Fruit fly (Drosophila melanogaster) whole organism, embryonic: ENCODE measurements around the gene Mtp.

Source experiments
- CG10565 ChIP-seq: fragments of 200-800 bp; sonication (Bioruptor generic); optimal IDR thresholded peaks from 3 replicates; lab custom pipeline; 2016; ENCODE audit warnings: missing biosample characterization, mild to moderate bottlenecking, missing genetic modification characterization
- CG10979 ChIP-seq: fragments of 200-800 bp; sonication (Bioruptor generic); optimal IDR thresholded peaks from 2 replicates; lab custom pipeline; 2018; ENCODE audit warnings: missing biosample characterization, mild to moderate bottlenecking, missing genetic modification characterization, moderate library complexity
- CG12236 ChIP-seq: fragments of 200-800 bp; sonication (Bioruptor generic); optimal IDR thresholded peaks from 2 replicates; lab custom pipeline; 2016; ENCODE audit warnings: missing biosample characterization, missing genetic modification characterization
- CG12744 ChIP-seq: fragments of 200-800 bp; sonication (Bioruptor generic); optimal IDR thresholded peaks from 2 replicates; lab custom pipeline; 2016; ENCODE audit warnings: missing biosample characterization, missing genetic modification characterization
- CG13894 ChIP-seq: fragments of 200-800 bp; sonication (Bioruptor generic); optimal IDR thresholded peaks from 3 replicates; lab custom pipeline; 2018; ENCODE audit warnings: missing biosample characterization, mild to moderate bottlenecking, missing genetic modification characterization, moderate library complexity
- CG14014 ChIP-seq: fragments of 200-800 bp; sonication (Bioruptor generic); IDR thresholded peaks from 2 replicates; pipeline ENCODE4 v1.3.6; 2022; ENCODE audit warnings: missing biosample characterization, missing genetic modification characterization
- CG15011 ChIP-seq: fragments of 200-800 bp; sonication (Bioruptor generic); optimal IDR thresholded peaks from 3 replicates; lab custom pipeline; 2018; ENCODE audit warnings: missing biosample characterization, mild to moderate bottlenecking, missing genetic modification characterization
- CG15269 ChIP-seq: fragments of 200-800 bp; sonication (Bioruptor generic); optimal IDR thresholded peaks from 2 replicates; lab custom pipeline; 2018; ENCODE audit warnings: missing biosample characterization, mild to moderate bottlenecking, missing genetic modification characterization, moderate library complexity
- CG1603 ChIP-seq: fragments of 200-800 bp; sonication (Bioruptor generic); optimal IDR thresholded peaks from 2 replicates; lab custom pipeline; 2019; ENCODE audit warnings: missing biosample characterization, mild to moderate bottlenecking, missing genetic modification characterization, moderate library complexity
- CG1647 ChIP-seq: fragments of 200-800 bp; sonication (Bioruptor generic); optimal IDR thresholded peaks from 3 replicates; lab custom pipeline; 2016; ENCODE audit warnings: missing biosample characterization, missing genetic modification characterization
- CG16863 ChIP-seq: fragments of 200-800 bp; sonication (Bioruptor generic); optimal IDR thresholded peaks from 3 replicates; lab custom pipeline; 2016; ENCODE audit warnings: missing biosample characterization, missing genetic modification characterization
- CG17612 ChIP-seq: fragments of 200-800 bp; sonication (Bioruptor generic); IDR thresholded peaks from 2 replicates; pipeline ENCODE4 v1.3.6; 2022; ENCODE audit warnings: missing biosample characterization, missing genetic modification characterization
- CG17802 ChIP-seq: fragments of 200-800 bp; sonication (Bioruptor generic); optimal IDR thresholded peaks from 2 replicates; lab custom pipeline; 2018; ENCODE audit warnings: missing biosample characterization, mild to moderate bottlenecking, missing genetic modification characterization, moderate library complexity
- CG18764 ChIP-seq: fragments of 200-800 bp; sonication (Bioruptor generic); optimal IDR thresholded peaks from 3 replicates; lab custom pipeline; 2016; ENCODE audit warnings: missing biosample characterization, missing genetic modification characterization
- CG30431 ChIP-seq: fragments of 200-800 bp; sonication (Bioruptor generic); optimal IDR thresholded peaks from 2 replicates; lab custom pipeline; 2017; ENCODE audit warnings: missing biosample characterization, missing genetic modification characterization
- CG3847 ChIP-seq: fragments of 200-800 bp; sonication (Bioruptor generic); IDR thresholded peaks from 2 replicates; pipeline ENCODE4 v1.3.6; 2022; ENCODE audit warnings: missing biosample characterization, missing genetic modification characterization
- CG3995 ChIP-seq: fragments of 200-800 bp; sonication (Bioruptor generic); optimal IDR thresholded peaks from 3 replicates; lab custom pipeline; 2016; ENCODE audit warnings: missing biosample characterization, missing genetic modification characterization
- CG6683 ChIP-seq: fragments of 200-800 bp; sonication (Bioruptor generic); optimal IDR thresholded peaks from 2 replicates; lab custom pipeline; 2017; ENCODE audit warnings: missing biosample characterization, mild to moderate bottlenecking, missing genetic modification characterization, missing genetic modification reagents
- CG6765 ChIP-seq: fragments of 200-800 bp; sonication (Bioruptor generic); optimal IDR thresholded peaks from 3 replicates; lab custom pipeline; 2017; ENCODE audit warnings: missing biosample characterization, mild to moderate bottlenecking, missing genetic modification characterization
- CG6791 ChIP-seq: fragments of 200-800 bp; sonication (Bioruptor generic); IDR thresholded peaks from 3 replicates; pipeline ENCODE4 v1.3.6; 2022; ENCODE audit warnings: missing biosample characterization, missing genetic modification characterization; ENCODE audit not compliant: partially characterized antibody
- CG9797 ChIP-seq: fragments of 200-800 bp; sonication (Bioruptor generic); optimal IDR thresholded peaks from 3 replicates; lab custom pipeline; 2018; ENCODE audit warnings: missing biosample characterization, mild to moderate bottlenecking, missing genetic modification characterization
- CG9817 ChIP-seq: fragments of 200-800 bp; sonication (Bioruptor generic); optimal IDR thresholded peaks from 2 replicates; lab custom pipeline; 2018; ENCODE audit warnings: missing biosample characterization, mild to moderate bottlenecking, missing genetic modification characterization, moderate library complexity
- Deaf1 ChIP-seq: fragments of 200-800 bp; optimal IDR thresholded peaks from 3 replicates; lab custom pipeline; 2019; ENCODE audit warnings: missing biosample characterization, mild to moderate bottlenecking, missing genetic modification characterization, moderate library complexity
- Elba2 ChIP-seq: fragments of 200-800 bp; sonication (Bioruptor generic); optimal IDR thresholded peaks from 3 replicates; lab custom pipeline; 2016; ENCODE audit warnings: missing biosample characterization, missing genetic modification characterization
- H15 ChIP-seq: fragments of 200-800 bp; sonication (Bioruptor generic); IDR thresholded peaks from 3 replicates; pipeline ENCODE4 v1.3.6; 2022; ENCODE audit warnings: missing biosample characterization, missing genetic modification characterization
- HLH4C ChIP-seq: fragments of 200-800 bp; sonication (Bioruptor generic); IDR thresholded peaks from 3 replicates; pipeline ENCODE4 v1.3.6; 2022; ENCODE audit warnings: missing biosample characterization, missing genetic modification characterization; ENCODE audit not compliant: partially characterized antibody
- Kr ChIP-seq: fragments of 200-800 bp; sonication (Bioruptor generic); optimal IDR thresholded peaks from 2 replicates; lab custom pipeline; 2017; ENCODE audit warnings: missing biosample characterization, mild to moderate bottlenecking, missing genetic modification characterization
- Lim3 ChIP-seq: fragments of 200-800 bp; sonication (Bioruptor generic); IDR thresholded peaks from 2 replicates; pipeline ENCODE4 v1.3.6; 2022; ENCODE audit warnings: missing biosample characterization, missing genetic modification characterization
- Nf-YB ChIP-seq: fragments of 200-800 bp; sonication (Bioruptor generic); optimal IDR thresholded peaks from 3 replicates; lab custom pipeline; 2019; ENCODE audit warnings: missing biosample characterization, mild to moderate bottlenecking, missing genetic modification characterization, moderate library complexity
- PHDP ChIP-seq: fragments of 200-800 bp; sonication (Bioruptor generic); optimal IDR thresholded peaks from 3 replicates; lab custom pipeline; 2018; ENCODE audit warnings: missing biosample characterization, mild to moderate bottlenecking, missing genetic modification characterization, moderate library complexity
- Xbp1 ChIP-seq: fragments of 200-800 bp; sonication (Bioruptor generic); optimal IDR thresholded peaks from 3 replicates; lab custom pipeline; 2016; ENCODE audit warnings: missing biosample characterization, mild to moderate bottlenecking, missing genetic modification characterization
- aop ChIP-seq: fragments of 200-800 bp; sonication (Bioruptor generic); IDR thresholded peaks from 2 replicates; pipeline ENCODE4 v1.3.6; 2022; ENCODE audit warnings: missing biosample characterization, missing genetic modification characterization
- ase ChIP-seq: fragments of 200-800 bp; sonication (Bioruptor generic); IDR thresholded peaks from 3 replicates; pipeline ENCODE4 v1.3.6; 2022; ENCODE audit warnings: missing biosample characterization, missing genetic modification characterization
- chinmo ChIP-seq: fragments of 200-800 bp; sonication (Bioruptor generic); IDR thresholded peaks from 4 replicates; pipeline ENCODE4 v1.3.6; 2022; ENCODE audit warnings: missing biosample characterization, missing genetic modification characterization; ENCODE audit not compliant: partially characterized antibody
- ci ChIP-seq: fragments of 200-800 bp; sonication (Bioruptor generic); IDR thresholded peaks from 3 replicates; pipeline ENCODE4 v1.3.6; 2022; ENCODE audit warnings: missing biosample characterization, missing genetic modification characterization
- dysf ChIP-seq: fragments of 200-800 bp; sonication (Bioruptor generic); IDR thresholded peaks from 3 replicates; pipeline ENCODE4 v1.3.6; 2022; ENCODE audit warnings: missing biosample characterization, missing genetic modification characterization
- emc ChIP-seq: fragments of 200-800 bp; sonication (Bioruptor generic); optimal IDR thresholded peaks from 2 replicates; lab custom pipeline; 2016; ENCODE audit warnings: missing biosample characterization, missing genetic modification characterization
- en ChIP-seq: fragments of 200-800 bp; sonication (Bioruptor generic); optimal IDR thresholded peaks from 2 replicates; lab custom pipeline; 2016; ENCODE audit warnings: missing biosample characterization, missing genetic modification characterization
- eve ChIP-seq, 2 experiments: fragments of >200 bp; optimal IDR thresholded peaks; 2 replicates each; lab custom pipeline; 2017; ENCODE audit warnings: missing biosample characterization in 2 of 2, missing genetic modification characterization in 2 of 2
- gro ChIP-seq: fragments of 200-800 bp; sonication (Bioruptor generic); optimal IDR thresholded peaks from 2 replicates; lab custom pipeline; 2016; ENCODE audit warnings: missing biosample characterization, missing genetic modification characterization
- nau ChIP-seq: fragments of 200-800 bp; sonication (Bioruptor generic); optimal IDR thresholded peaks from 3 replicates; lab custom pipeline; 2017; ENCODE audit warnings: missing biosample characterization, mild to moderate bottlenecking, missing genetic modification characterization, missing genetic modification reagents
- otp ChIP-seq: fragments of 200-800 bp; sonication (Bioruptor generic); IDR thresholded peaks from 3 replicates; pipeline ENCODE4, ENCODE4 v1.3.6; 2022; ENCODE audit warnings: missing biosample characterization, missing genetic modification characterization
- p53 ChIP-seq: fragments of 200-800 bp; sonication (Bioruptor generic); optimal IDR thresholded peaks from 2 replicates; lab custom pipeline; 2016; ENCODE audit warnings: missing biosample characterization, missing genetic modification characterization
- prd ChIP-seq, 3 experiments: fragments of >200 bp in 2 of 3; fragments of 200-800 bp in 1 of 3; sonication (Bioruptor generic) in 1 of 3; optimal IDR thresholded peaks in 2 of 3; IDR thresholded peaks in 1 of 3; 2 replicates in 2 of 3; 3 replicates in 1 of 3; pipeline versions ENCODE4 v1.3.6 to Lab custom; 2017 to 2022; ENCODE audit warnings: missing biosample characterization in 1 of 3, missing genetic modification characterization in 1 of 3
- ranshi ChIP-seq: fragments of 200-800 bp; sonication (Bioruptor generic); IDR thresholded peaks from 2 replicates; pipeline ENCODE4 v1.3.6; 2022; ENCODE audit warnings: missing biosample characterization, missing genetic modification characterization
- sc ChIP-seq, 3 experiments: fragments of >200 bp in 2 of 3; fragments of 200-800 bp in 1 of 3; sonication (Bioruptor generic) in 1 of 3; optimal IDR thresholded peaks; 2 replicates in 2 of 3; 3 replicates in 1 of 3; lab custom pipeline; 2017; ENCODE audit warnings: mild to moderate bottlenecking in 1 of 3, missing biosample characterization in 1 of 3, missing genetic modification characterization in 1 of 3, missing genetic modification reagents in 1 of 3
- seq ChIP-seq: fragments of 200-800 bp; sonication (Bioruptor generic); IDR thresholded peaks from 2 replicates; pipeline ENCODE4 v1.3.6; 2022; ENCODE audit warnings: missing biosample characterization, missing genetic modification characterization
- sim ChIP-seq: fragments of 200-800 bp; sonication (Bioruptor generic); IDR thresholded peaks from 2 replicates; pipeline ENCODE4 v1.3.6; 2022; ENCODE audit warnings: missing biosample characterization, missing genetic modification characterization
- sqz ChIP-seq: fragments of 200-800 bp; sonication (Bioruptor generic); optimal IDR thresholded peaks from 3 replicates; lab custom pipeline; 2018; ENCODE audit warnings: missing biosample characterization, mild to moderate bottlenecking, missing genetic modification characterization
- sr ChIP-seq: fragments of 200-800 bp; sonication (Bioruptor generic); IDR thresholded peaks from 3 replicates; pipeline ENCODE4 v1.3.6; 2022; ENCODE audit warnings: missing biosample characterization, missing genetic modification characterization
- tup ChIP-seq: fragments of 200-800 bp; sonication (Bioruptor generic); optimal IDR thresholded peaks from 2 replicates; lab custom pipeline; 2016; ENCODE audit warnings: missing biosample characterization, mild to moderate bottlenecking, missing genetic modification characterization, moderate library complexity

Gene Mtp

DNA sequence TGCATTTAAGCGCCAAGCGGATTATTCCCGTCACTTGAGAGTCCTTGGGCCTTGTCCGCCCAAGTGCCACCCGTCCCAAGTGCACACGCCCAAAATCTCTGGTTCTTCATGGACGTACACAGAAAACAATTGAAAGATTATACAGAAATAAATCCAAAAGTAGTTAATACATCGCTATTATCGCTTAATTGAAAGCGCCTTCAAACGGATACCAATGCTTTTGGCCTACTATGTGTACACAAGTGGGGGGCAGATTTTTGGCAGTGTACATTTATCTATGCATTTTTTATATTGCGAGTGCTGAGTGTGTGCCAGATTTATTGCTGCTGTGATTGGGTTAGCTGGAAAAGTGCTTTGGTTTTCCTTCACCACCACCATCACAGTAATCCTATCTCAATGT is 25.9 kb upstream of the Mtp start (continued):
- TF ChIP-seq CG1603 (tag; lab: Kevin White, UChicago) = peak; percentile 45
- TF ChIP-seq nau (GFP tag; lab: Kevin White, UChicago) = no peak
- peak; percentile 16 for TF ChIP-seq Xbp1 (GFP tag; lab: Kevin White, UChicago)
- no peak for TF ChIP-seq CG6683 (GFP tag; lab: Kevin White, UChicago)
- no peak for TF ChIP-seq CG9797 (GFP tag; lab: Kevin White, UChicago)
- no peak for TF ChIP-seq CG15011
- no peak for TF ChIP-seq gro (GFP tag; lab: Kevin White, UChicago)
- TF ChIP-seq CG6765 (GFP tag; lab: Kevin White, UChicago) = no peak
- TF ChIP-seq en (GFP tag; lab: Kevin White, UChicago) = no peak
- no peak for TF ChIP-seq CG1647
- TF ChIP-seq CG17612 (GFP tag; lab: Robert Waterston, UW) = no peak
- TF ChIP-seq Kr (GFP tag; lab: Kevin White, UChicago) = no peak
- TF ChIP-seq dysf (GFP tag; lab: Robert Waterston, UW) = 0 out of 3 replicates have a peak, but pooled peaks have one; percentile 45
- TF ChIP-seq chinmo = no peak
- no peak for TF ChIP-seq CG17802 (tag; lab: Kevin White, UChicago)
- peak; percentile 67 for TF ChIP-seq ci (GFP tag; lab: Robert Waterston, UW)
- no peak for TF ChIP-seq prd (optimal IDR thresholded peaks at IDR 0.05; lab: Kevin White, UChicago)
- TF ChIP-seq prd (GFP tag; IDR thresholded peaks at IDR 0.05; lab: Robert Waterston, UW) = peak; percentile 39; the same call in 1 of the 3 replicates
- TF ChIP-seq CG12236 (GFP tag; lab: Kevin White, UChicago) = no peak
- TF ChIP-seq tup (GFP tag; lab: Kevin White, UChicago) = no peak
- no peak for TF ChIP-seq Elba2
- no peak for TF ChIP-seq CG3847
- no peak for TF ChIP-seq ase (GFP tag; lab: Robert Waterston, UW)
- no peak for TF ChIP-seq Deaf1
- TF ChIP-seq CG14014 = no peak
- no peak for TF ChIP-seq sr (GFP tag; lab: Robert Waterston, UW)
- TF ChIP-seq aop (GFP tag; lab: Robert Waterston, UW) = no peak
- TF ChIP-seq CG9817 (tag; lab: Kevin White, UChicago) = no peak
- TF ChIP-seq CG6791 (GFP tag; lab: Robert Waterston, UW) = no peak
- TF ChIP-seq CG18764 (GFP tag; lab: Kevin White, UChicago) = no peak
- TF ChIP-seq Nf-YB (GFP tag; lab: Kevin White, UChicago) = no peak
- no peak for TF ChIP-seq p53 (GFP tag; lab: Kevin White, UChicago)
- TF ChIP-seq ranshi (GFP tag; lab: Robert Waterston, UW) = peak; percentile 29; the same call in 1 of the 2 replicates
- TF ChIP-seq CG15269 (tag; lab: Kevin White, UChicago) = no peak
- no peak for TF ChIP-seq seq (GFP tag; lab: Robert Waterston, UW)
- peak; percentile 48; the same call in 1 of the 3 replicates for TF ChIP-seq otp
- no peak for TF ChIP-seq sc (optimal IDR thresholded peaks at IDR 0.05; lab: Kevin White, UChicago)
- TF ChIP-seq sc (GFP tag; optimal IDR thresholded peaks at IDR 0.05; lab: Kevin White, UChicago) = no peak
- TF ChIP-seq CG3995 = no peak
- no peak for TF ChIP-seq eve (GFP tag; optimal IDR thresholded peaks at IDR 0.05; lab: Kevin White, UChicago)
- TF ChIP-seq sqz (GFP tag; lab: Kevin White, UChicago) = no peak
- TF ChIP-seq HLH4C (GFP tag; lab: Robert Waterston, UW) = no peak
- TF ChIP-seq emc (GFP tag; lab: Kevin White, UChicago) = no peak
- TF ChIP-seq H15 (GFP tag; lab: Robert Waterston, UW) = no peak
- no peak for TF ChIP-seq PHDP (tag; lab: Kevin White, UChicago)
- no peak for TF ChIP-seq Lim3
- peak; percentile 14 for TF ChIP-seq CG10979 (tag; lab: Kevin White, UChicago)
- TF ChIP-seq CG13894 = no peak
- peak; percentile 13 for TF ChIP-seq CG16863 (GFP tag; lab: Kevin White, UChicago)
- no peak for TF ChIP-seq CG10565 (GFP tag; lab: Kevin White, UChicago)
- TF ChIP-seq CG12744 (GFP tag; lab: Kevin White, UChicago) = no peak
- no peak for TF ChIP-seq sim (GFP tag; lab: Robert Waterston, UW)
- no peak for TF ChIP-seq CG30431
